Worm (Caenorhabditis elegans): Measurements from ENCODE around the gene C05D11.13.

- TF ChIP-seq pha-4 (tag; optimal IDR thresholded peaks at IDR 0.05) (no peak), ztf-11 (tag; optimal IDR thresholded peaks at IDR 0.05) (no peak)
These were observed 7.9 kb upstream of the C05D11.13 start, which contains the start of gene set-1 for ce11 chrIII:6452278-6452677.

All from whole organism, mixed stage, embryonic.